Worm (Caenorhabditis elegans) whole organism, L3 larva: ENCODE measurements around the gene glr-7.

Source experiments
- R02D3.7 ChIP-seq: fragments of 150-350 bp; optimal IDR thresholded peaks from 2 replicates; lab custom pipeline; 2014; ENCODE audit warnings: missing biosample characterization, missing genetic modification characterization
- ZK546.5 ChIP-seq: sonication (generic microtip); optimal IDR thresholded peaks from 2 replicates; lab custom pipeline; 2017; ENCODE audit warnings: missing biosample characterization, missing genetic modification characterization
- aly-2 ChIP-seq: fragments of 150-350 bp; optimal IDR thresholded peaks from 2 replicates; lab custom pipeline; 2014; ENCODE audit warnings: missing biosample characterization, missing genetic modification characterization
- ama-1 ChIP-seq: fragments of 150-350 bp; optimal IDR thresholded peaks from 2 replicates; lab custom pipeline; 2018
- ceh-16 ChIP-seq: sonication (generic microtip); optimal IDR thresholded peaks from 2 replicates; lab custom pipeline; 2017; ENCODE audit warnings: missing biosample characterization, missing genetic modification characterization
- ceh-28 ChIP-seq: fragments of 150-350 bp; optimal IDR thresholded peaks from 2 replicates; lab custom pipeline; 2014; ENCODE audit warnings: missing biosample characterization, missing genetic modification reagents, missing genetic modification characterization
- ceh-82 ChIP-seq: fragments of 150-350 bp; optimal IDR thresholded peaks from 2 replicates; lab custom pipeline; 2014; ENCODE audit warnings: missing biosample characterization, missing genetic modification characterization
- ceh-9 ChIP-seq: sonication (generic microtip); optimal IDR thresholded peaks from 2 replicates; lab custom pipeline; 2018; ENCODE audit warnings: missing biosample characterization, missing genetic modification characterization
- daf-12 ChIP-seq: fragments of 150-350 bp; optimal IDR thresholded peaks from 2 replicates; lab custom pipeline; 2014; ENCODE audit warnings: missing biosample characterization, missing genetic modification reagents, missing genetic modification characterization
- egl-27 ChIP-seq: sonication (generic microtip); optimal IDR thresholded peaks from 4 replicates; lab custom pipeline; 2017; ENCODE audit warnings: missing biosample characterization, missing genetic modification reagents, missing genetic modification characterization
- elt-1 ChIP-seq: fragments of 150-350 bp; optimal IDR thresholded peaks from 2 replicates; lab custom pipeline; 2014; ENCODE audit warnings: missing biosample characterization, missing genetic modification characterization
- elt-3 ChIP-seq, 3 experiments: fragments of 150-350 bp in 1 of 3; sonication (generic microtip) in 2 of 3; optimal IDR thresholded peaks; 2 replicates in 2 of 3; 4 replicates in 1 of 3; lab custom pipeline; 2014 to 2017; ENCODE audit warnings: missing biosample characterization in 3 of 3, missing genetic modification characterization in 3 of 3
- fkh-2 ChIP-seq: fragments of 150-350 bp; optimal IDR thresholded peaks from 2 replicates; lab custom pipeline; 2014; ENCODE audit warnings: missing biosample characterization, missing genetic modification reagents, missing genetic modification characterization
- fos-1 ChIP-seq: fragments of 150-350 bp; optimal IDR thresholded peaks from 2 replicates; lab custom pipeline; 2014; ENCODE audit warnings: missing biosample characterization, missing genetic modification characterization
- hmg-11 ChIP-seq: sonication (generic microtip); optimal IDR thresholded peaks from 2 replicates; lab custom pipeline; 2016; ENCODE audit warnings: missing genetic modification characterization, missing compliant biosample characterization
- jun-1 ChIP-seq: fragments of 150-350 bp; optimal IDR thresholded peaks from 2 replicates; lab custom pipeline; 2014; ENCODE audit warnings: missing biosample characterization, missing genetic modification reagents, missing genetic modification characterization
- lin-39 ChIP-seq: fragments of 150-350 bp; optimal IDR thresholded peaks from 2 replicates; lab custom pipeline; 2018; ENCODE audit warnings: missing biosample characterization, missing genetic modification reagents, missing genetic modification characterization
- lsy-12 ChIP-seq: sonication (generic microtip); optimal IDR thresholded peaks from 2 replicates; lab custom pipeline; 2016; ENCODE audit warnings: mild to moderate bottlenecking, missing genetic modification characterization, missing compliant biosample characterization
- mdl-1 ChIP-seq: fragments of 150-350 bp; optimal IDR thresholded peaks from 2 replicates; lab custom pipeline; 2014; ENCODE audit warnings: missing biosample characterization, missing genetic modification characterization
- mml-1 ChIP-seq: fragments of 150-350 bp; sonication (generic microtip); optimal IDR thresholded peaks from 3 replicates; lab custom pipeline; 2014; ENCODE audit warnings: missing biosample characterization, missing genetic modification characterization
- nfya-1 ChIP-seq: sonication (generic microtip); optimal IDR thresholded peaks from 2 replicates; lab custom pipeline; 2017; ENCODE audit warnings: missing genetic modification characterization, mild to moderate bottlenecking, missing compliant biosample characterization, antibody characterized with exemption, moderate library complexity; ENCODE audit not compliant: insufficient read depth
- nhr-11 ChIP-seq: fragments of 150-350 bp; optimal IDR thresholded peaks from 2 replicates; lab custom pipeline; 2014; ENCODE audit warnings: missing biosample characterization, missing genetic modification characterization
- nhr-12 ChIP-seq: fragments of 150-350 bp; optimal IDR thresholded peaks from 2 replicates; lab custom pipeline; 2014; ENCODE audit warnings: missing biosample characterization, missing genetic modification characterization
- nhr-23 ChIP-seq: fragments of 150-350 bp; optimal IDR thresholded peaks from 2 replicates; lab custom pipeline; 2014; ENCODE audit warnings: missing biosample characterization, missing genetic modification reagents, missing genetic modification characterization
- nhr-237 ChIP-seq: fragments of 150-350 bp; optimal IDR thresholded peaks from 2 replicates; lab custom pipeline; 2014; ENCODE audit warnings: missing biosample characterization, missing genetic modification characterization
- nhr-25 ChIP-seq: sonication (generic microtip); optimal IDR thresholded peaks from 2 replicates; lab custom pipeline; 2017; ENCODE audit warnings: missing biosample characterization, missing genetic modification characterization
- nhr-28 ChIP-seq: fragments of 150-350 bp; optimal IDR thresholded peaks from 2 replicates; lab custom pipeline; 2014; ENCODE audit warnings: missing biosample characterization, missing genetic modification characterization
- nhr-43 ChIP-seq: sonication (generic microtip); optimal IDR thresholded peaks from 2 replicates; lab custom pipeline; 2016; ENCODE audit warnings: mild to moderate bottlenecking, missing genetic modification characterization, missing compliant biosample characterization; ENCODE audit not compliant: poor library complexity, severe bottlenecking
- nhr-67 ChIP-seq: fragments of 150-350 bp; optimal IDR thresholded peaks from 2 replicates; lab custom pipeline; 2014; ENCODE audit warnings: missing biosample characterization, missing genetic modification characterization
- nhr-76 ChIP-seq: fragments of 150-350 bp; sonication (generic microtip); optimal IDR thresholded peaks from 5 replicates; lab custom pipeline; 2014; ENCODE audit warnings: missing biosample characterization, missing genetic modification characterization
- nhr-77 ChIP-seq: fragments of 150-350 bp; optimal IDR thresholded peaks from 2 replicates; lab custom pipeline; 2014; ENCODE audit warnings: missing biosample characterization, missing genetic modification characterization
- pha-4 ChIP-seq: fragments of 150-350 bp; optimal IDR thresholded peaks from 2 replicates; lab custom pipeline; 2014; ENCODE audit warnings: missing biosample characterization, missing genetic modification reagents, missing genetic modification characterization
- sea-2 ChIP-seq: fragments of 150-350 bp; sonication (generic microtip); optimal IDR thresholded peaks from 4 replicates; lab custom pipeline; 2014; ENCODE audit warnings: missing biosample characterization, missing genetic modification reagents, missing genetic modification characterization
- skn-1 ChIP-seq: fragments of 150-350 bp; optimal IDR thresholded peaks from 2 replicates; lab custom pipeline; 2014; ENCODE audit warnings: missing biosample characterization, missing genetic modification characterization
- snpc-4 ChIP-seq: fragments of 150-350 bp; optimal IDR thresholded peaks from 2 replicates; lab custom pipeline; 2014; ENCODE audit warnings: missing biosample characterization, missing genetic modification characterization
- unc-39 ChIP-seq: sonication (generic microtip); optimal IDR thresholded peaks from 4 replicates; lab custom pipeline; 2017; ENCODE audit warnings: missing biosample characterization, missing genetic modification characterization
- unc-62 ChIP-seq: fragments of 150-350 bp; sonication (generic microtip); optimal IDR thresholded peaks from 4 replicates; lab custom pipeline; 2014; ENCODE audit warnings: missing biosample characterization, missing genetic modification reagents, missing genetic modification characterization
- zag-1 ChIP-seq: fragments of 150-350 bp; optimal IDR thresholded peaks from 2 replicates; lab custom pipeline; 2014; ENCODE audit warnings: missing biosample characterization, missing genetic modification characterization
- ztf-4 ChIP-seq: fragments of 150-350 bp; optimal IDR thresholded peaks from 2 replicates; lab custom pipeline; 2014; ENCODE audit warnings: missing biosample characterization, missing genetic modification characterization

glr-7 gene

ce11 chrX:2452716-2453115, 33.0 kb upstream of the glr-7 start:
- TF ChIP-seq ZK546.5 (tag; lab: Kevin White, UChicago) (no peak), nhr-77 (tag; lab: Kevin White, UChicago) (no peak), ztf-4 (no peak), zag-1 (no peak), hmg-11 (tag; lab: Kevin White, UChicago) (no peak), nhr-12 (tag; lab: Kevin White, UChicago) (no peak), nhr-43 (tag; lab: Kevin White, UChicago) (no peak), mdl-1 (tag; lab: Kevin White, UChicago) (no peak), elt-1 (tag; lab: Kevin White, UChicago) (no peak), aly-2 (tag; lab: Kevin White, UChicago) (no peak), ceh-82 (tag; lab: Kevin White, UChicago) (no peak)
- TF ChIP-seq, all 47 proteins: peak for 0

ce11 chrX:2452297-2452696, 32.6 kb upstream of the glr-7 start:
- TF ChIP-seq jun-1 (no peak), hmg-11 (tag; lab: Kevin White, UChicago) (no peak), lsy-12 (no peak), nhr-77 (tag; lab: Kevin White, UChicago) (no peak), lin-39 (no peak), sea-2 (GFP tag; lab: Kevin White, UChicago) (no peak), nhr-12 (tag; lab: Kevin White, UChicago) (no peak), elt-1 (tag; lab: Kevin White, UChicago) (no peak), nhr-25 (tag; lab: Kevin White, UChicago) (no peak), nhr-67 (tag; lab: Kevin White, UChicago) (no peak), daf-12 (tag; lab: Kevin White, UChicago) (no peak), unc-62 (no peak), nhr-237 (tag; lab: Kevin White, UChicago) (no peak), nhr-76 (tag; lab: Kevin White, UChicago) (no peak), ZK546.5 (tag; lab: Kevin White, UChicago) (no peak), ceh-28 (tag; lab: Kevin White, UChicago) (no peak), nhr-43 (tag; lab: Kevin White, UChicago) (no peak), ceh-9 (no peak), zag-1 (no peak)

- no peak for TF ChIP-seq snpc-4 (tag; lab: Kevin White, UChicago)
- no peak for TF ChIP-seq nhr-28
- TF ChIP-seq unc-39, result no peak
- TF ChIP-seq mml-1 (tag; lab: Kevin White, UChicago), result no peak
- TF ChIP-seq ZK546.5 (tag; lab: Kevin White, UChicago), result no peak
- no peak for TF ChIP-seq R02D3.7 (tag; lab: Kevin White, UChicago)
- TF ChIP-seq nfya-1, result no peak
- TF ChIP-seq skn-1 (tag; lab: Kevin White, UChicago), result no peak
- TF ChIP-seq lin-39, result no peak
- TF ChIP-seq pha-4 (tag; lab: Kevin White, UChicago), result no peak
- TF ChIP-seq ztf-4, result no peak
- TF ChIP-seq ama-1, result no peak
- TF ChIP-seq lsy-12, result no peak
Observed at ce11 chrX:2450994-2451393, 31.3 kb upstream of the glr-7 start.

- TF ChIP-seq fkh-2 (tag; lab: Kevin White, UChicago), result no peak
- no peak for TF ChIP-seq elt-3 (tag; optimal IDR thresholded peaks at IDR 0.05; lab: Kevin White, UChicago)
Observed at ce11 chrX:2447214-2447613, 27.5 kb upstream of the glr-7 start.

ce11 chrX:2446185-2446584, 26.5 kb upstream of the glr-7 start:
- TF ChIP-seq nfya-1 (no peak), egl-27 (no peak)

ce11 chrX:2443304-2443703, 23.6 kb upstream of the glr-7 start, which contains the start of gene T07D1.3:
Gene T07D1.3 (minus strand): TSS chrX:2443404.
- TF ChIP-seq nhr-11 (tag; lab: Kevin White, UChicago), result no peak
- no peak for TF ChIP-seq nhr-28
- no peak for TF ChIP-seq fos-1 (tag; lab: Kevin White, UChicago)
- no peak for TF ChIP-seq mml-1 (tag; lab: Kevin White, UChicago)
- no peak for TF ChIP-seq ceh-16
- TF ChIP-seq ceh-9, result no peak
- no peak for TF ChIP-seq nhr-12 (tag; lab: Kevin White, UChicago)
- no peak for TF ChIP-seq nhr-23 (tag; lab: Kevin White, UChicago)
- TF ChIP-seq fkh-2 (tag; lab: Kevin White, UChicago), result no peak
- TF ChIP-seq aly-2 (tag; lab: Kevin White, UChicago), result no peak
- TF ChIP-seq ZK546.5 (tag; lab: Kevin White, UChicago), result no peak
- TF ChIP-seq nhr-77 (tag; lab: Kevin White, UChicago), result no peak
- TF ChIP-seq, all 47 proteins: peak for 0
